Fruit fly (Drosophila melanogaster): ENCODE data around the gene tsg.

tsg gene

DNA sequence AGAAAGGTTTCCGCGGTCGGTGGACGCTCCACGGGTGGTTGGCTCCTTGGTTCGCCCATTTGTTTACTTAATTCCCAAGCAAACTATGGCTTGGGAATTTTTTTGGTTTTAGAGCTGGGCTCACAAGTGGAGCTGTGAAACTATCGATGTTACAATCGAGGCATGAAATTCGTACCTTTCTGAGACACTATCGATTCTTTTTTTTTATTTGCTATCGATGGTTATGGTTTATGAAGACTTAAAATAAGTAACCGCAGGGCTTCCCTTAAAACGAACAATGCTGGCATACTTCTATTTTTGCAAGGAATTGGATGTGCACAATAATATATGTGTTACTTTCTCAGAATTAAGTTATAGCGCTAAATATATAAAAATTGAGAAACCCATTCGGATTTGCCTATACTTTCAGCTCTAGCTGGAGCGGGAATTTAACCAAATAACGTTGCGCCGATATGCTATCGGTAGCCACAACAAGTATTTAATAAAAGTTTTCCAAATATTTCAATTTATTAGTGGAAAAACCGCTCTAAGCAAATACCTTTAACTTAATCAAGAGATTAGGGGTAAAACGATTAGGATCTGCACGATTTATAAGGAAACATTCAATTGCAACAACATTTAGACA lies 29.2 kb upstream of the tsg start, which contains the start of gene Chrac-16 (continued):
- TF ChIP-seq CG4282 (GFP tag; optimal IDR thresholded peaks at IDR 0.05) (no peak), bcd (GFP tag; optimal IDR thresholded peaks at IDR 0.05) (no peak), CG8359 (GFP tag; optimal IDR thresholded peaks at IDR 0.05; ENCODE audit: borderline replicate concordance) (no peak), CG10366 (GFP tag; IDR thresholded peaks at IDR 0.05) (no peak), CG42726 (GFP tag; IDR thresholded peaks at IDR 0.05; ENCODE audit: partially characterized antibody) (peak; percentile 54; the same call in 1 of the 2 replicates), tup (GFP tag; optimal IDR thresholded peaks at IDR 0.05) (no peak), CG2712 (tag; optimal IDR thresholded peaks at IDR 0.05) (no peak), CG8281 (tag; optimal IDR thresholded peaks at IDR 0.05) (no peak), HHEX (GFP tag; optimal IDR thresholded peaks at IDR 0.05) (no peak), klu (GFP tag; IDR thresholded peaks at IDR 0.05) (no peak), Sin3A (optimal IDR thresholded peaks at IDR 0.05) (peak; percentile 45), CG14860 (GFP tag; IDR thresholded peaks at IDR 0.05; ENCODE audit: partially characterized antibody) (peak; percentile 78), BEAF-32 (GFP tag; optimal IDR thresholded peaks at IDR 0.05) (peak; percentile 74), Opbp (GFP tag; IDR thresholded peaks at IDR 0.05; ENCODE audit: partially characterized antibody) (peak; percentile 79), CG10209 (GFP tag; optimal IDR thresholded peaks at IDR 0.05) (no peak), Lim3 (GFP tag; IDR thresholded peaks at IDR 0.05) (no peak), CG11560 (tag; IDR thresholded peaks at IDR 0.05) (no peak), CG12391 (tag; optimal IDR thresholded peaks at IDR 0.05) (no peak), CG34376 (GFP tag; optimal IDR thresholded peaks at IDR 0.05) (no peak), Vsx1 (GFP tag; optimal IDR thresholded peaks at IDR 0.05) (no peak), mam (GFP tag; optimal IDR thresholded peaks at IDR 0.05) (no peak), D19A (tag; optimal IDR thresholded peaks at IDR 0.05) (no peak), Ets65A (GFP tag) (peak; percentile 9), Sox102F (GFP tag; optimal IDR thresholded peaks at IDR 0.05) (no peak), CG8089 (GFP tag; optimal IDR thresholded peaks at IDR 0.05) (no peak), tgo (GFP tag; IDR thresholded peaks at IDR 0.05) (no peak), CG18011 (GFP tag; optimal IDR thresholded peaks at IDR 0.05) (no peak), knrl (GFP tag; IDR thresholded peaks at IDR 0.05; ENCODE audit: partially characterized antibody) (peak; percentile 80), ato (GFP tag; IDR thresholded peaks at IDR 0.05; ENCODE audit: partially characterized antibody) (peak; percentile 70), CG2202 (tag; optimal IDR thresholded peaks at IDR 0.05) (no peak), nerfin-2 (GFP tag; IDR thresholded peaks at IDR 0.05; ENCODE audit: partially characterized antibody) (peak; percentile 69), lmd (GFP tag; IDR thresholded peaks at IDR 0.05) (no peak), unc-4 (GFP tag; IDR thresholded peaks at IDR 0.05; ENCODE audit: partially characterized antibody) (peak; percentile 70), row (GFP tag; IDR thresholded peaks at IDR 0.05) (peak; percentile 37; the same call in 2 of the 3 replicates), tio (GFP tag; optimal IDR thresholded peaks at IDR 0.05) (no peak), CG15073 (GFP tag; optimal IDR thresholded peaks at IDR 0.05) (no peak), sna (GFP tag; IDR thresholded peaks at IDR 0.05; ENCODE audit: partially characterized antibody) (peak; percentile 70), ssp (GFP tag; IDR thresholded peaks at IDR 0.05) (no peak), unpg (GFP tag; optimal IDR thresholded peaks at IDR 0.05) (no peak), CG9932 (GFP tag; IDR thresholded peaks at IDR 0.05) (peak; percentile 19; the same call in 1 of the 2 replicates), NFAT (GFP tag; IDR thresholded peaks at IDR 0.05) (no peak), GATAe (GFP tag; conservative IDR thresholded peaks at IDR 0.05) (no peak), bigmax (GFP tag; optimal IDR thresholded peaks at IDR 0.05) (no peak), pnt (GFP tag; optimal IDR thresholded peaks at IDR 0.05) (no peak), dpn (GFP tag; optimal IDR thresholded peaks at IDR 0.05) (no peak), CG16813 (GFP tag; IDR thresholded peaks at IDR 0.05; ENCODE audit: partially characterized antibody) (peak; percentile 83), Xrp1 (GFP tag; IDR thresholded peaks at IDR 0.05) (no peak), Gug (GFP tag; IDR thresholded peaks at IDR 0.05) (no peak), Sry-δ (GFP tag; optimal IDR thresholded peaks at IDR 0.05) (peak; percentile 83), Ets97D (GFP tag; optimal IDR thresholded peaks at IDR 0.05) (no peak)
